Worm (Caenorhabditis elegans) whole organism, L1 larva: ENCODE measurements around the gene ceh-28.

Experiments
- Y116A8C.19 ChIP-seq: sonication (generic microtip); optimal IDR thresholded peaks from 2 replicates; lab custom pipeline; 2016; ENCODE audit warnings: missing compliant biosample characterization, missing genetic modification characterization, borderline replicate concordance
- efl-1 ChIP-seq, 4 experiments: fragments of 150-350 bp; optimal IDR thresholded peaks in 3 of 4; peaks in 1 of 4; 1 replicate in 1 of 4; 2 replicates in 3 of 4; lab custom pipeline; 2014; ENCODE audit warnings: missing biosample characterization in 2 of 4, missing genetic modification characterization in 2 of 4, missing genetic modification reagents in 2 of 4
- egl-13 ChIP-seq: sonication (generic microtip); optimal IDR thresholded peaks from 2 replicates; lab custom pipeline; 2016; ENCODE audit warnings: missing genotype, missing genetic modification reagents, missing genetic modification characterization, missing compliant biosample characterization
- lin-13 ChIP-seq: fragments of 150-350 bp; optimal IDR thresholded peaks from 2 replicates; lab custom pipeline; 2014; ENCODE audit warnings: missing biosample characterization, missing genetic modification reagents, missing genetic modification characterization
- mdl-1 ChIP-seq, 2 experiments: fragments of 150-350 bp; optimal IDR thresholded peaks; 2 replicates each; lab custom pipeline; 2014 to 2017; ENCODE audit warnings: missing biosample characterization in 2 of 2, missing genetic modification characterization in 2 of 2, inconsistent platforms in 1 of 2
- nhr-11 ChIP-seq: fragments of 150-350 bp; optimal IDR thresholded peaks from 2 replicates; lab custom pipeline; 2014; ENCODE audit warnings: missing biosample characterization, missing genetic modification characterization
- nhr-19 ChIP-seq: fragments of 200-800 bp; sonication (Bioruptor generic); conservative IDR thresholded peaks from 2 replicates; pipeline ENCODE4 v1.3.6; 2022; ENCODE audit warnings: missing genetic modification characterization, missing compliant biosample characterization
- nhr-20 ChIP-seq: sonication (generic microtip); optimal IDR thresholded peaks from 2 replicates; lab custom pipeline; 2016; ENCODE audit warnings: mild to moderate bottlenecking, missing genetic modification characterization, missing compliant biosample characterization
- nhr-237 ChIP-seq: fragments of 150-350 bp; optimal IDR thresholded peaks from 2 replicates; lab custom pipeline; 2014; ENCODE audit warnings: missing biosample characterization, missing genetic modification characterization
- nhr-28 ChIP-seq: fragments of 150-350 bp; optimal IDR thresholded peaks from 2 replicates; lab custom pipeline; 2014; ENCODE audit warnings: missing biosample characterization, missing genetic modification characterization
- pqm-1 ChIP-seq: sonication (generic microtip); optimal IDR thresholded peaks from 3 replicates; lab custom pipeline; 2017; ENCODE audit warnings: missing biosample characterization, missing genetic modification characterization
- snpc-4 ChIP-seq: fragments of 150-350 bp; optimal IDR thresholded peaks from 2 replicates; lab custom pipeline; 2014; ENCODE audit warnings: missing biosample characterization, missing genetic modification characterization
- unc-130 ChIP-seq: fragments of 150-350 bp; optimal IDR thresholded peaks from 2 replicates; lab custom pipeline; 2017; ENCODE audit warnings: missing biosample characterization, missing genetic modification characterization, inconsistent platforms
- zag-1 ChIP-seq: fragments of 150-350 bp; optimal IDR thresholded peaks from 2 replicates; lab custom pipeline; 2014; ENCODE audit warnings: missing biosample characterization, missing genetic modification characterization
- zip-4 ChIP-seq: fragments of 200-800 bp; sonication (Bioruptor generic); optimal IDR thresholded peaks from 2 replicates; lab custom pipeline; 2018; ENCODE audit warnings: mild to moderate bottlenecking, missing genetic modification characterization, moderate library complexity, missing compliant biosample characterization
- ztf-4 ChIP-seq: fragments of 150-350 bp; optimal IDR thresholded peaks from 2 replicates; lab custom pipeline; 2014; ENCODE audit warnings: missing biosample characterization, missing genetic modification characterization

The ceh-28 gene

ce11 chrX:13122191-13122590, 47.7 kb downstream of the ceh-28 start, which contains the start of gene snx-17:
Gene snx-17 (minus strand): TSS chrX:13122291.
- no peak for TF ChIP-seq nhr-20
- no peak for TF ChIP-seq Y116A8C.19 (tag; lab: Kevin White, UChicago)
- no peak for TF ChIP-seq pqm-1 (tag; lab: Kevin White, UChicago)
- no peak for TF ChIP-seq snpc-4 (tag; lab: Kevin White, UChicago)
- no peak for TF ChIP-seq unc-130
- no peak for TF ChIP-seq mdl-1 (tag; optimal IDR thresholded peaks at IDR 0.05; lab: Kevin White, UChicago)
- TF ChIP-seq nhr-28 = no peak
- TF ChIP-seq zip-4 (GFP tag; lab: Kevin White, UChicago) = no peak
- TF ChIP-seq nhr-19 = no peak
- no peak for TF ChIP-seq egl-13 (tag; lab: Kevin White, UChicago)
- no peak for TF ChIP-seq nhr-11 (tag; lab: Kevin White, UChicago)
- TF ChIP-seq lin-13 = no peak
- no peak for TF ChIP-seq ztf-4 (tag; lab: Kevin White, UChicago)
- no peak for TF ChIP-seq efl-1 (optimal IDR thresholded peaks at IDR 0.05; lab: Kevin White, UChicago)
- TF ChIP-seq efl-1 (GFP tag; optimal IDR thresholded peaks at IDR 0.05 in 1 of 2; lab: Kevin White, UChicago) = no peak
- TF ChIP-seq zag-1 (tag; lab: Kevin White, UChicago) = no peak
- no peak for TF ChIP-seq nhr-237 (tag; lab: Kevin White, UChicago)
